Fruit fly (Drosophila melanogaster) whole organism, prepupa: ENCODE measurements around the gene Rtel1.

Experiments
- Blimp-1 ChIP-seq: fragments of 200-800 bp; sonication (Bioruptor generic); optimal IDR thresholded peaks from 3 replicates; lab custom pipeline; 2017; ENCODE audit warnings: missing biosample characterization, missing genetic modification characterization, mild to moderate bottlenecking, moderate library complexity, missing genetic modification reagents
- CG10631 ChIP-seq: fragments of 200-800 bp; sonication (Bioruptor generic); optimal IDR thresholded peaks from 2 replicates; lab custom pipeline; 2016; ENCODE audit warnings: missing biosample characterization, missing genetic modification characterization
- CG10669 ChIP-seq: fragments of 200-800 bp; sonication (Bioruptor generic); optimal IDR thresholded peaks from 3 replicates; lab custom pipeline; 2018; ENCODE audit warnings: missing biosample characterization, mild to moderate bottlenecking, missing genetic modification characterization, moderate library complexity
- CG11294 ChIP-seq: fragments of 200-800 bp; sonication (Bioruptor generic); IDR thresholded peaks from 2 replicates; pipeline ENCODE4 v1.3.6; 2022; ENCODE audit warnings: missing biosample characterization, missing genetic modification characterization
- CG11902 ChIP-seq: fragments of 200-800 bp; sonication (Bioruptor generic); optimal IDR thresholded peaks from 3 replicates; lab custom pipeline; 2016; ENCODE audit warnings: missing biosample characterization, missing genetic modification characterization
- CG15336 ChIP-seq: fragments of 200-800 bp; sonication (Bioruptor generic); IDR thresholded peaks from 2 replicates; pipeline ENCODE4 v1.3.6; 2022; ENCODE audit warnings: missing biosample characterization, missing genetic modification characterization
- CG1621 ChIP-seq: fragments of 200-800 bp; sonication (Bioruptor generic); optimal IDR thresholded peaks from 3 replicates; lab custom pipeline; 2018; ENCODE audit warnings: missing biosample characterization, mild to moderate bottlenecking, missing genetic modification characterization
- CG16779 ChIP-seq: fragments of 200-800 bp; sonication (Bioruptor generic); optimal IDR thresholded peaks from 3 replicates; lab custom pipeline; 2017; ENCODE audit warnings: missing biosample characterization, mild to moderate bottlenecking, missing genetic modification characterization
- CG3032 ChIP-seq: fragments of 200-800 bp; optimal IDR thresholded peaks from 2 replicates; lab custom pipeline; 2019; ENCODE audit warnings: missing biosample characterization, mild to moderate bottlenecking, missing genetic modification characterization, moderate library complexity
- CG32006 ChIP-seq: fragments of 200-800 bp; sonication (Bioruptor generic); optimal IDR thresholded peaks from 3 replicates; lab custom pipeline; 2017; ENCODE audit warnings: missing biosample characterization, mild to moderate bottlenecking, missing genetic modification characterization
- CG34406 ChIP-seq: fragments of 200-800 bp; sonication (Bioruptor generic); optimal IDR thresholded peaks from 3 replicates; lab custom pipeline; 2016; ENCODE audit warnings: missing biosample characterization, missing genetic modification characterization
- CG3919 ChIP-seq: fragments of 200-800 bp; sonication (Bioruptor generic); optimal IDR thresholded peaks from 3 replicates; lab custom pipeline; 2016; ENCODE audit warnings: missing biosample characterization, missing genetic modification characterization
- CG4318 ChIP-seq: fragments of 200-800 bp; sonication (Bioruptor generic); optimal IDR thresholded peaks from 3 replicates; lab custom pipeline; 2017; ENCODE audit warnings: missing biosample characterization, mild to moderate bottlenecking, missing genetic modification characterization
- CG6163 ChIP-seq: fragments of 200-800 bp; sonication (Bioruptor generic); IDR thresholded peaks from 3 replicates; pipeline ENCODE4 v1.3.6; 2022; ENCODE audit warnings: missing biosample characterization, missing genetic modification characterization
- CG6276 ChIP-seq: fragments of 200-800 bp; sonication (Bioruptor generic); optimal IDR thresholded peaks from 2 replicates; lab custom pipeline; 2017; ENCODE audit warnings: missing biosample characterization, mild to moderate bottlenecking, missing genetic modification characterization
- CG6792 ChIP-seq: fragments of 200-800 bp; sonication (Bioruptor generic); optimal IDR thresholded peaks from 3 replicates; lab custom pipeline; 2016; ENCODE audit warnings: missing biosample characterization, missing genetic modification characterization
- CG6808 ChIP-seq: fragments of 200-800 bp; sonication (Bioruptor generic); optimal IDR thresholded peaks from 3 replicates; lab custom pipeline; 2017; ENCODE audit warnings: missing biosample characterization, missing genetic modification characterization, mild to moderate bottlenecking, moderate library complexity, missing genetic modification reagents
- CG7368 ChIP-seq: fragments of 200-800 bp; sonication (Bioruptor generic); optimal IDR thresholded peaks from 3 replicates; lab custom pipeline; 2016; ENCODE audit warnings: missing biosample characterization, missing genetic modification characterization
- CG8119 ChIP-seq: fragments of 200-800 bp; sonication (Bioruptor generic); IDR thresholded peaks from 3 replicates; pipeline ENCODE4 v1.3.6; 2022; ENCODE audit warnings: missing biosample characterization, missing genetic modification characterization
- CG8319 ChIP-seq: fragments of 200-800 bp; sonication (Bioruptor generic); optimal IDR thresholded peaks from 3 replicates; lab custom pipeline; 2016; ENCODE audit warnings: missing biosample characterization, missing genetic modification characterization
- CG8632 ChIP-seq: fragments of 200-800 bp; sonication (Bioruptor generic); optimal IDR thresholded peaks from 3 replicates; lab custom pipeline; 2016; ENCODE audit warnings: missing biosample characterization, missing genetic modification characterization
- CG9139 ChIP-seq: fragments of 200-800 bp; sonication (Bioruptor generic); optimal IDR thresholded peaks from 3 replicates; lab custom pipeline; 2017; ENCODE audit warnings: missing biosample characterization, mild to moderate bottlenecking, missing genetic modification characterization
- Eip75B ChIP-seq: fragments of 200-800 bp; sonication (Bioruptor generic); optimal IDR thresholded peaks from 3 replicates; lab custom pipeline; 2016; ENCODE audit warnings: missing biosample characterization, missing genetic modification characterization
- Eip78C ChIP-seq: fragments of 200-800 bp; sonication (Bioruptor generic); peaks from one replicate; lab custom pipeline; 2016; ENCODE audit warnings: missing biosample characterization, missing genetic modification characterization
- Eip93F ChIP-seq: fragments of 200-800 bp; sonication (Bioruptor generic); optimal IDR thresholded peaks from 2 replicates; lab custom pipeline; 2016; ENCODE audit warnings: missing biosample characterization, mild to moderate bottlenecking, missing genetic modification characterization
- Ets21C ChIP-seq: fragments of 200-800 bp; sonication (Bioruptor generic); optimal IDR thresholded peaks from 3 replicates; lab custom pipeline; 2016; ENCODE audit warnings: missing biosample characterization, missing genetic modification characterization
- Ets96B ChIP-seq: fragments of 200-800 bp; optimal IDR thresholded peaks from 2 replicates; lab custom pipeline; 2019; ENCODE audit warnings: missing biosample characterization, mild to moderate bottlenecking, missing genetic modification characterization, moderate library complexity
- Gug ChIP-seq: fragments of 200-800 bp; sonication (Bioruptor generic); IDR thresholded peaks from 2 replicates; pipeline ENCODE4 v1.3.6; 2022; ENCODE audit warnings: missing biosample characterization, missing genetic modification characterization
- Hr39 ChIP-seq: fragments of 200-800 bp; sonication (Bioruptor generic); optimal IDR thresholded peaks from 2 replicates; lab custom pipeline; 2016; ENCODE audit warnings: missing biosample characterization, missing genetic modification characterization
- Hr4 ChIP-seq: fragments of 200-800 bp; sonication (Bioruptor generic); optimal IDR thresholded peaks from 3 replicates; lab custom pipeline; 2016; ENCODE audit warnings: missing biosample characterization, missing genetic modification characterization
- Lpt ChIP-seq: fragments of 200-800 bp; sonication (Bioruptor generic); optimal IDR thresholded peaks from 3 replicates; lab custom pipeline; 2016; ENCODE audit warnings: missing biosample characterization, missing genetic modification characterization
- OdsH ChIP-seq: fragments of 200-800 bp; sonication (Bioruptor generic); optimal IDR thresholded peaks from 3 replicates; lab custom pipeline; 2016; ENCODE audit warnings: missing biosample characterization, missing genetic modification characterization
- Smox ChIP-seq: fragments of 200-800 bp; sonication (Bioruptor generic); optimal IDR thresholded peaks from 3 replicates; lab custom pipeline; 2016; ENCODE audit warnings: missing biosample characterization, missing genetic modification characterization
- Sox102F ChIP-seq: fragments of 200-800 bp; sonication (Bioruptor generic); optimal IDR thresholded peaks from 2 replicates; lab custom pipeline; 2016; ENCODE audit warnings: missing biosample characterization, mild to moderate bottlenecking, missing genetic modification characterization
- Sox14 ChIP-seq: fragments of 200-800 bp; sonication (Bioruptor generic); optimal IDR thresholded peaks from 3 replicates; lab custom pipeline; 2016; ENCODE audit warnings: missing biosample characterization, missing genetic modification characterization
- Sox15 ChIP-seq: fragments of 200-800 bp; sonication (Bioruptor generic); optimal IDR thresholded peaks from 3 replicates; lab custom pipeline; 2016; ENCODE audit warnings: missing biosample characterization, missing genetic modification characterization
- dac ChIP-seq: fragments of 200-800 bp; sonication (Bioruptor generic); optimal IDR thresholded peaks from 2 replicates; lab custom pipeline; 2017; ENCODE audit warnings: missing biosample characterization, mild to moderate bottlenecking, missing genetic modification characterization
- eg ChIP-seq: fragments of 200-800 bp; sonication (Bioruptor generic); IDR thresholded peaks from 3 replicates; pipeline ENCODE4 v1.3.6; 2022; ENCODE audit warnings: missing biosample characterization, missing genetic modification characterization
- esn ChIP-seq: fragments of 200-800 bp; sonication (Bioruptor generic); optimal IDR thresholded peaks from 2 replicates; lab custom pipeline; 2016; ENCODE audit warnings: missing biosample characterization, mild to moderate bottlenecking, missing genetic modification characterization, moderate library complexity
- fd59A ChIP-seq: fragments of 200-800 bp; sonication (Bioruptor generic); optimal IDR thresholded peaks from 2 replicates; lab custom pipeline; 2017; ENCODE audit warnings: missing biosample characterization, mild to moderate bottlenecking, missing genetic modification characterization, missing genetic modification reagents
- fd85E ChIP-seq: fragments of 200-800 bp; sonication (Bioruptor generic); optimal IDR thresholded peaks from 3 replicates; lab custom pipeline; 2016; ENCODE audit warnings: missing biosample characterization, missing genetic modification characterization
- lz ChIP-seq: fragments of 200-800 bp; sonication (Bioruptor generic); optimal IDR thresholded peaks from 3 replicates; lab custom pipeline; 2016; ENCODE audit warnings: missing biosample characterization, missing genetic modification characterization
- net ChIP-seq: fragments of 200-800 bp; sonication (Bioruptor generic); optimal IDR thresholded peaks from 3 replicates; lab custom pipeline; 2016; ENCODE audit warnings: missing biosample characterization, missing genetic modification characterization
- salr ChIP-seq, 2 experiments: fragments of 200-800 bp; sonication (Bioruptor generic); optimal IDR thresholded peaks; 3 replicates each; lab custom pipeline; 2016 to 2018; ENCODE audit warnings: missing biosample characterization in 2 of 2, missing genetic modification characterization in 2 of 2, mild to moderate bottlenecking in 1 of 2
- spab ChIP-seq: fragments of 200-800 bp; sonication (Bioruptor generic); optimal IDR thresholded peaks from 2 replicates; lab custom pipeline; 2017; ENCODE audit warnings: missing biosample characterization, mild to moderate bottlenecking, missing genetic modification characterization, missing genetic modification reagents
- ss ChIP-seq, 2 experiments: fragments of 200-800 bp; sonication (Bioruptor generic); optimal IDR thresholded peaks; 2 replicates in 1 of 2; 3 replicates in 1 of 2; lab custom pipeline; 2017 to 2018; ENCODE audit warnings: mild to moderate bottlenecking in 2 of 2, missing biosample characterization in 2 of 2, missing genetic modification characterization in 2 of 2, moderate library complexity in 1 of 2

The Rtel1 gene

dm6 chrX:5783260-5784040, 35.9 kb downstream of the Rtel1 start (continued):
- TF ChIP-seq CG1621 (tag; lab: Kevin White, UChicago) = peak; percentile 28
- peak; percentile 74 for TF ChIP-seq CG4318 (GFP tag; lab: Kevin White, UChicago)
- TF ChIP-seq CG16779 = no peak
- no peak for TF ChIP-seq CG3032 (tag; lab: Kevin White, UChicago)
- TF ChIP-seq salr (GFP tag; optimal IDR thresholded peaks at IDR 0.05; lab: Kevin White, UChicago) = peak; percentile 11 to 13
- TF ChIP-seq CG7368 (GFP tag; lab: Kevin White, UChicago) = peak; percentile 12
- no peak for TF ChIP-seq CG11294 (GFP tag; lab: Robert Waterston, UW)
- peak; percentile 54 for TF ChIP-seq net (GFP tag; lab: Kevin White, UChicago)
- peak; percentile 89 for TF ChIP-seq CG32006 (GFP tag; lab: Kevin White, UChicago)
- peak; percentile 79 for TF ChIP-seq CG6792
- TF ChIP-seq Hr39 = peak; percentile 68
- TF ChIP-seq ss (GFP tag; optimal IDR thresholded peaks at IDR 0.05; lab: Kevin White, UChicago) = peak; percentile 14 to 19
- TF ChIP-seq CG8119 (GFP tag; lab: Robert Waterston, UW) = peak; percentile 85
- TF ChIP-seq Sox102F (GFP tag; lab: Kevin White, UChicago) = peak; percentile 74
- peak; percentile 84 for TF ChIP-seq esn (GFP tag; lab: Kevin White, UChicago)
- peak; percentile 64 for TF ChIP-seq CG8632 (GFP tag; lab: Kevin White, UChicago)
- peak; percentile 58 for TF ChIP-seq CG10631 (GFP tag; lab: Kevin White, UChicago)

- TF ChIP-seq eg (peak; percentile 75; the same call in 2 of the 3 replicates), fd59A (GFP tag; lab: Kevin White, UChicago) (peak; percentile 34), CG6163 (peak; percentile 70), Sox15 (GFP tag; lab: Kevin White, UChicago) (peak; percentile 32), CG7368 (GFP tag; lab: Kevin White, UChicago) (no peak), CG11294 (GFP tag; lab: Robert Waterston, UW) (peak; percentile 71), fd85E (no peak), net (GFP tag; lab: Kevin White, UChicago) (peak; percentile 78), ss (GFP tag; optimal IDR thresholded peaks at IDR 0.05; lab: Kevin White, UChicago) (no peak), Eip93F (GFP tag; lab: Kevin White, UChicago) (peak; percentile 11), CG8632 (GFP tag; lab: Kevin White, UChicago) (no peak), CG8319 (no peak), spab (GFP tag; lab: Kevin White, UChicago) (no peak), Ets96B (tag; lab: Kevin White, UChicago) (no peak), CG6792 (peak; percentile 78), CG3919 (GFP tag; lab: Kevin White, UChicago) (no peak), CG10669 (no peak), Eip78C (GFP tag; lab: Kevin White, UChicago) (peak; percentile 89), CG9139 (no peak), Blimp-1 (GFP tag; lab: Kevin White, UChicago) (no peak), CG6276 (GFP tag; lab: Kevin White, UChicago) (no peak), Lpt (GFP tag; lab: Kevin White, UChicago) (peak; percentile 82), CG11902 (GFP tag; lab: Kevin White, UChicago) (no peak), salr (GFP tag; optimal IDR thresholded peaks at IDR 0.05; lab: Kevin White, UChicago) (peak in 1 of 2 experiments; percentile 75), Sox14 (GFP tag; lab: Kevin White, UChicago) (peak; percentile 71), CG8119 (GFP tag; lab: Robert Waterston, UW) (peak; percentile 93), Ets21C (GFP tag; lab: Kevin White, UChicago) (peak; percentile 4), CG32006 (GFP tag; lab: Kevin White, UChicago) (peak; percentile 89), CG3032 (tag; lab: Kevin White, UChicago) (no peak), dac (peak; percentile 62), lz (GFP tag; lab: Kevin White, UChicago) (peak; percentile 73), Sox102F (GFP tag; lab: Kevin White, UChicago) (peak; percentile 78), CG34406 (peak; percentile 62), CG4318 (GFP tag; lab: Kevin White, UChicago) (peak; percentile 65), Smox (peak; percentile 71), OdsH (GFP tag; lab: Kevin White, UChicago) (peak; percentile 79), CG15336 (GFP tag; lab: Robert Waterston, UW) (peak; percentile 93), Hr4 (GFP tag; lab: Kevin White, UChicago) (peak; percentile 88), CG10631 (GFP tag; lab: Kevin White, UChicago) (peak; percentile 67), CG6808 (GFP tag; lab: Kevin White, UChicago) (no peak), Eip75B (GFP tag; lab: Kevin White, UChicago) (peak; percentile 64), Gug (GFP tag; lab: Robert Waterston, UW) (peak; percentile 63)
Observed at dm6 chrX:5786559-5786958, 39.0 kb downstream of the Rtel1 start.
